ENCODE assay signal across 1 fruit fly cellular context in the genomic region with DNA sequence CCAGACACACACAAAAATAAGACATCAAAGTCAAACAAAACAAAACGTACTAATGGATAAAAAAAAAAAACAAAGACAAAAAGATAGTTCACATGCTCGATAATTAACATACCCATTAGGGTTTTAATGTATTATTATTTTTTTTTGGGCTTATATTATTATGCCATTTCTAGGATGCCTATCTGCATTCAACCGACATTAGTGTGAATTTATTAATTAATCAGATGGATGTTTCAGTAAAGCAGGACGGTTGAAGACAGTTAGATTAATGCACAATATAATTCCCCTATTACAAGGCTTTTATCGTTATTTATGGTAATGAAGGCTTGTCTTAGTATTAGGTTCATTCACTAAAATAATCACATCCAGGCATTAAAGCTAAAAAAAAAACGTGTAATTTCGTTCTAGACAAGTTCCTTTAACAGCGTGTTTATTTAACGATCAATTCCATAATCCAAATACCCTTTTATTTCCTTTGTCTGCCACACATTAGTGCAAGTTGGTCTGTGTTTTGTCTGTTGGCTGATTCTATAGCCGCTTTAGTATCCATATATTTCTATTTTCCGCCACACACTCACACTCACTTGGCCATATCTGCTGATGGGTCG.
TF ChIP-seq lines count a peak whose summit lies in the region.

No protein-coding gene starts in this region.

TF ChIP-seq in whole organism, embryonic, 481 proteins besides CTCF, POLR2A, EP300 and RAD21 (continued from another document):
- peak; percentile 34 for TF ChIP-seq cwo (GFP tag; optimal IDR thresholded peaks at IDR 0.05; lab: Kevin White, UChicago)
- TF ChIP-seq Dfd (GFP tag; optimal IDR thresholded peaks at IDR 0.05; lab: Kevin White, UChicago): no peak
- TF ChIP-seq gcm2 (GFP tag; optimal IDR thresholded peaks at IDR 0.05; lab: Kevin White, UChicago): no peak
- no peak for TF ChIP-seq HmgD (GFP tag; optimal IDR thresholded peaks at IDR 0.05; lab: Kevin White, UChicago)
- no peak for TF ChIP-seq trh (GFP tag; optimal IDR thresholded peaks at IDR 0.05; lab: Kevin White, UChicago)
- TF ChIP-seq Dref (GFP tag; IDR thresholded peaks at IDR 0.05; lab: Robert Waterston, UW): no peak
- no peak for TF ChIP-seq CG1832 (GFP tag; optimal IDR thresholded peaks at IDR 0.05; lab: Kevin White, UChicago)
- TF ChIP-seq Pdp1 (GFP tag; optimal IDR thresholded peaks at IDR 0.05; lab: Kevin White, UChicago): no peak
- no peak for TF ChIP-seq CG11560 (tag; IDR thresholded peaks at IDR 0.05; lab: Robert Waterston, UW)
- TF ChIP-seq Sry-δ (GFP tag; optimal IDR thresholded peaks at IDR 0.05; lab: Kevin White, UChicago): no peak
- TF ChIP-seq CG1602 (GFP tag; optimal IDR thresholded peaks at IDR 0.05; lab: Kevin White, UChicago): no peak
- TF ChIP-seq nom (GFP tag; optimal IDR thresholded peaks at IDR 0.05; lab: Kevin White, UChicago): no peak
- peak; percentile 9 for TF ChIP-seq CG2678 (tag; optimal IDR thresholded peaks at IDR 0.05; lab: Kevin White, UChicago)
- no peak for TF ChIP-seq mld (GFP tag; IDR thresholded peaks at IDR 0.05; lab: Robert Waterston, UW; ENCODE audit: partially characterized antibody)
- TF ChIP-seq ase (GFP tag; IDR thresholded peaks at IDR 0.05; lab: Robert Waterston, UW): no peak
- no peak for TF ChIP-seq NK7.1 (GFP tag; optimal IDR thresholded peaks at IDR 0.05; lab: Kevin White, UChicago)
- no peak for TF ChIP-seq CG2116 (GFP tag; optimal IDR thresholded peaks at IDR 0.05; lab: Kevin White, UChicago)
- TF ChIP-seq CG6791 (GFP tag; IDR thresholded peaks at IDR 0.05; lab: Robert Waterston, UW; ENCODE audit: partially characterized antibody): no peak
- TF ChIP-seq CG34224 (GFP tag; IDR thresholded peaks at IDR 0.05; lab: Robert Waterston, UW; ENCODE audit: partially characterized antibody): no peak
- no peak for TF ChIP-seq Blimp-1 (GFP tag; optimal IDR thresholded peaks at IDR 0.05; lab: Kevin White, UChicago)
- TF ChIP-seq Ada2b (GFP tag; IDR thresholded peaks at IDR 0.05; lab: Robert Waterston, UW): no peak
- no peak for TF ChIP-seq CG5245 (GFP tag; optimal IDR thresholded peaks at IDR 0.05; lab: Kevin White, UChicago)
- peak; percentile 14 for TF ChIP-seq CG7556 (GFP tag; optimal IDR thresholded peaks at IDR 0.05; lab: Kevin White, UChicago)
- no peak for TF ChIP-seq CG4854 (GFP tag; optimal IDR thresholded peaks at IDR 0.05; lab: Kevin White, UChicago)
- TF ChIP-seq vfl (GFP tag; optimal IDR thresholded peaks at IDR 0.05; lab: Kevin White, UChicago): no peak
- peak; percentile 22 for TF ChIP-seq CG10274 (GFP tag; optimal IDR thresholded peaks at IDR 0.05; lab: Kevin White, UChicago)
- peak; percentile 11 for TF ChIP-seq CG10147 (GFP tag; optimal IDR thresholded peaks at IDR 0.05; lab: Kevin White, UChicago)
- TF ChIP-seq CG10462 (GFP tag; optimal IDR thresholded peaks at IDR 0.05; lab: Kevin White, UChicago): no peak
- TF ChIP-seq CG18619 (GFP tag; optimal IDR thresholded peaks at IDR 0.05; lab: Kevin White, UChicago): peak; percentile 12
- no peak for TF ChIP-seq ewg (GFP tag; optimal IDR thresholded peaks at IDR 0.05; lab: Kevin White, UChicago)
- TF ChIP-seq lola (GFP tag; optimal IDR thresholded peaks at IDR 0.05; lab: Kevin White, UChicago): no peak
- TF ChIP-seq BtbVII (GFP tag; optimal IDR thresholded peaks at IDR 0.05; lab: Kevin White, UChicago): no peak
- TF ChIP-seq nmo (GFP tag; optimal IDR thresholded peaks at IDR 0.05; lab: Kevin White, UChicago): peak; percentile 34
- no peak for TF ChIP-seq jigr1 (GFP tag; IDR thresholded peaks at IDR 0.05; lab: Robert Waterston, UW)
- no peak for TF ChIP-seq vnd (GFP tag; IDR thresholded peaks at IDR 0.05; lab: Robert Waterston, UW; ENCODE audit: partially characterized antibody)
- no peak for TF ChIP-seq E2f1 (GFP tag; IDR thresholded peaks at IDR 0.05; lab: Robert Waterston, UW)
- no peak for TF ChIP-seq CG34422 (GFP tag; IDR thresholded peaks at IDR 0.05; lab: Robert Waterston, UW)
- TF ChIP-seq CG1233 (GFP tag; optimal IDR thresholded peaks at IDR 0.05; lab: Kevin White, UChicago): peak; percentile 0
- 0 out of 2 replicates have a peak, but pooled peaks have one; percentile 6 for TF ChIP-seq Xrp1 (GFP tag; IDR thresholded peaks at IDR 0.05; lab: Robert Waterston, UW)
- TF ChIP-seq CG15269 (tag; optimal IDR thresholded peaks at IDR 0.05; lab: Kevin White, UChicago): peak; percentile 24
- peak; percentile 4 for TF ChIP-seq CG9437 (GFP tag; optimal IDR thresholded peaks at IDR 0.05; lab: Kevin White, UChicago)
- no peak for TF ChIP-seq br (optimal IDR thresholded peaks at IDR 0.05; lab: Kevin White, UChicago)
- TF ChIP-seq Mrtf (GFP tag; IDR thresholded peaks at IDR 0.05; lab: Robert Waterston, UW): no peak
- no peak for TF ChIP-seq CG14860 (GFP tag; IDR thresholded peaks at IDR 0.05; lab: Robert Waterston, UW; ENCODE audit: partially characterized antibody)
- TF ChIP-seq CG31365 (tag; optimal IDR thresholded peaks at IDR 0.05; lab: Kevin White, UChicago): no peak
- TF ChIP-seq CG7745 (tag; optimal IDR thresholded peaks at IDR 0.05; lab: Kevin White, UChicago): no peak
- TF ChIP-seq Dip2 (GFP tag; IDR thresholded peaks at IDR 0.05; lab: Robert Waterston, UW): no peak
- no peak for TF ChIP-seq Dad (GFP tag; optimal IDR thresholded peaks at IDR 0.05; lab: Kevin White, UChicago)
- TF ChIP-seq CG2875 (GFP tag; optimal IDR thresholded peaks at IDR 0.05; lab: Kevin White, UChicago): no peak
- TF ChIP-seq CG31441 (GFP tag; IDR thresholded peaks at IDR 0.05; lab: Robert Waterston, UW): peak; percentile 35; the same call in 1 of the 2 replicates
- no peak for TF ChIP-seq Sox100B (GFP tag; optimal IDR thresholded peaks at IDR 0.05; lab: Kevin White, UChicago)
- no peak for TF ChIP-seq Hr39 (optimal IDR thresholded peaks at IDR 0.05; lab: Kevin White, UChicago)
- no peak for TF ChIP-seq twi (tag; optimal IDR thresholded peaks at IDR 0.05; lab: Kevin White, UChicago)
- no peak for TF ChIP-seq CG13287 (GFP tag; IDR thresholded peaks at IDR 0.05; lab: Robert Waterston, UW; ENCODE audit: partially characterized antibody)
- peak; percentile 32; the same call in 2 of the 3 replicates for TF ChIP-seq row (GFP tag; IDR thresholded peaks at IDR 0.05; lab: Robert Waterston, UW)
- no peak for TF ChIP-seq GATAe (GFP tag; conservative IDR thresholded peaks at IDR 0.05; lab: Robert Waterston, UW)
- TF ChIP-seq MTF-1 (GFP tag; optimal IDR thresholded peaks at IDR 0.05; lab: Kevin White, UChicago; ENCODE audit: borderline replicate concordance): no peak
- TF ChIP-seq wek (GFP tag; optimal IDR thresholded peaks at IDR 0.05; lab: Kevin White, UChicago): no peak
- TF ChIP-seq pros (GFP tag; optimal IDR thresholded peaks at IDR 0.05; lab: Kevin White, UChicago): no peak
- peak; percentile 29 for TF ChIP-seq CG13424 (tag; optimal IDR thresholded peaks at IDR 0.05; lab: Kevin White, UChicago)
- TF ChIP-seq CG12769 (tag; optimal IDR thresholded peaks at IDR 0.05; lab: Kevin White, UChicago): peak; percentile 21
- TF ChIP-seq CG8924 (tag; optimal IDR thresholded peaks at IDR 0.05; lab: Kevin White, UChicago): no peak
- no peak for TF ChIP-seq TFAM (GFP tag; optimal IDR thresholded peaks at IDR 0.05; lab: Kevin White, UChicago)
- TF ChIP-seq CG7963 (GFP tag; IDR thresholded peaks at IDR 0.05; lab: Robert Waterston, UW; ENCODE audit: partially characterized antibody): no peak
- no peak for TF ChIP-seq kni (GFP tag; optimal IDR thresholded peaks at IDR 0.05; lab: Kevin White, UChicago)
- no peak for TF ChIP-seq CG12236 (GFP tag; optimal IDR thresholded peaks at IDR 0.05; lab: Kevin White, UChicago)
- TF ChIP-seq CG10366 (GFP tag; IDR thresholded peaks at IDR 0.05; lab: Robert Waterston, UW): no peak
- no peak for TF ChIP-seq Optix (GFP tag; IDR thresholded peaks at IDR 0.05; lab: Robert Waterston, UW)
- no peak for TF ChIP-seq kay (GFP tag; optimal IDR thresholded peaks at IDR 0.05; lab: Kevin White, UChicago)
- no peak for TF ChIP-seq repo (GFP tag; optimal IDR thresholded peaks at IDR 0.05; lab: Kevin White, UChicago)
- TF ChIP-seq aop (GFP tag; IDR thresholded peaks at IDR 0.05; lab: Robert Waterston, UW): no peak
- TF ChIP-seq CG42726 (GFP tag; IDR thresholded peaks at IDR 0.05; lab: Robert Waterston, UW; ENCODE audit: partially characterized antibody): no peak
- no peak for TF ChIP-seq zfh1 (GFP tag; IDR thresholded peaks at IDR 0.05; lab: Robert Waterston, UW)
- no peak for TF ChIP-seq CG17612 (GFP tag; IDR thresholded peaks at IDR 0.05; lab: Robert Waterston, UW)
- no peak for TF ChIP-seq CG16815 (GFP tag; optimal IDR thresholded peaks at IDR 0.05; lab: Kevin White, UChicago)
TF ChIP-seq in whole organism, embryonic: peak in this region for 39.
